Worm (Caenorhabditis elegans): ENCODE measurements around the gene tbc-6.

Gene tbc-6

ce11 chrII:6860043-6860442, 12.1 kb downstream of the tbc-6 start:
- TF ChIP-seq ama-1 (optimal IDR thresholded peaks at IDR 0.05) (no peak), fkh-10 (GFP tag; optimal IDR thresholded peaks at IDR 0.05) (no peak), nhr-20 (tag; optimal IDR thresholded peaks at IDR 0.05) (no peak), lin-13 (GFP tag; optimal IDR thresholded peaks at IDR 0.05) (no peak), hlh-4 (tag; optimal IDR thresholded peaks at IDR 0.05) (no peak), lin-39 (tag; optimal IDR thresholded peaks at IDR 0.05) (no peak), hpl-2 (GFP tag; optimal IDR thresholded peaks at IDR 0.05) (no peak), hlh-17 (GFP tag; optimal IDR thresholded peaks at IDR 0.05; ENCODE audit: borderline replicate concordance) (no peak), unc-98 (GFP tag; IDR thresholded peaks at IDR 0.05) (no peak), lin-15B (tag; optimal IDR thresholded peaks at IDR 0.05) (no peak), sox-4 (tag; optimal IDR thresholded peaks at IDR 0.05) (no peak), ces-1 (GFP tag; optimal IDR thresholded peaks at IDR 0.05) (no peak), nhr-85 (tag) (no peak), pax-3 (tag; optimal IDR thresholded peaks at IDR 0.05) (no peak), sptf-1 (tag; optimal IDR thresholded peaks at IDR 0.05) (no peak), jun-1 (tag; optimal IDR thresholded peaks at IDR 0.05) (no peak), dsc-1 (tag; optimal IDR thresholded peaks at IDR 0.05) (no peak), unc-30 (tag; optimal IDR thresholded peaks at IDR 0.05) (no peak)

- no peak for TF ChIP-seq mef-2 (tag; optimal IDR thresholded peaks at IDR 0.05)
- no peak for TF ChIP-seq C04F5.9 (tag; optimal IDR thresholded peaks at IDR 0.05)
- no peak for TF ChIP-seq blmp-1 (tag; optimal IDR thresholded peaks at IDR 0.05)
- no peak for TF ChIP-seq dpl-1 (GFP tag; optimal IDR thresholded peaks at IDR 0.05)
- TF ChIP-seq unc-86 (tag; optimal IDR thresholded peaks at IDR 0.05), result no peak
- no peak for TF ChIP-seq tlp-1 (tag; optimal IDR thresholded peaks at IDR 0.05)
- TF ChIP-seq lin-14 (GFP tag; optimal IDR thresholded peaks at IDR 0.05), result no peak
- no peak for TF ChIP-seq nhr-77 (tag; optimal IDR thresholded peaks at IDR 0.05)
- TF ChIP-seq ceh-8 (GFP tag; optimal IDR thresholded peaks at IDR 0.05), result no peak
- no peak for TF ChIP-seq pqm-1 (tag; optimal IDR thresholded peaks at IDR 0.05)
- TF ChIP-seq irx-1 (tag; optimal IDR thresholded peaks at IDR 0.05), result no peak
Measured at ce11 chrII:6863652-6864051, 15.7 kb downstream of the tbc-6 start, which contains the start of gene aff-1. Gene aff-1, minus strand, starts transcription at chrII:6863752.

DNA sequence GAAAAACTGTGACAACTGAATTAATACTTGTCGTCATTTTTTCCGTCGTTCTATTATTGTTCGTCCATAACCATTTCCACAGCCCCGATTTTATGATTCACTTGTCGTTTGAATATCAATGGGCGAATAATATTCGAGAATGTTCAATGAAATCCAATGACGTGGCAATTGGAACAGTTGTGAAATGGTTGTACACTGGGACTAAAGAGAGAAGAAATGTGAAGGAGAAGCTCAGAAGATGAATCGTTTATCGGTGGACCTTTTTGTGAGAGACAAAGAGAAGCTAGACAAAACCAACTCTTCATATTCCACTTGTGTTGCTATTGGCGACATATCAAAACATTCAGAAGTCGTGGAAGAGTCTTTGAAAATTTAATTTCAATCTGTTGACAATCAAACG, 22.9 kb downstream of the tbc-6 start, which contains the start of gene clhm-1:
clhm-1 (minus strand) TSS at position 207 of the 400 bp plus-strand sequence.
- TF ChIP-seq rnt-1 (tag; optimal IDR thresholded peaks at IDR 0.05) (peak; percentile 24), mef-2 (tag; optimal IDR thresholded peaks at IDR 0.05) (no peak)

ce11 chrII:6872493-6872892, 24.6 kb downstream of the tbc-6 start, which contains the start of gene C44B7.5:
Gene C44B7.5, minus strand, starts transcription at chrII:6872593.
- TF ChIP-seq unc-130 (tag; optimal IDR thresholded peaks at IDR 0.05), result no peak
- TF ChIP-seq ztf-11 (tag; optimal IDR thresholded peaks at IDR 0.05), result no peak
- TF ChIP-seq fkh-10 (GFP tag; optimal IDR thresholded peaks at IDR 0.05), result no peak
- no peak for TF ChIP-seq ceh-63 (GFP tag; optimal IDR thresholded peaks at IDR 0.05)
- TF ChIP-seq sup-37 (GFP tag; optimal IDR thresholded peaks at IDR 0.05), result no peak
- no peak for TF ChIP-seq elt-3 (tag; optimal IDR thresholded peaks at IDR 0.05)
- TF ChIP-seq isw-1 (GFP tag; IDR thresholded peaks at IDR 0.05), result no peak

DNA sequence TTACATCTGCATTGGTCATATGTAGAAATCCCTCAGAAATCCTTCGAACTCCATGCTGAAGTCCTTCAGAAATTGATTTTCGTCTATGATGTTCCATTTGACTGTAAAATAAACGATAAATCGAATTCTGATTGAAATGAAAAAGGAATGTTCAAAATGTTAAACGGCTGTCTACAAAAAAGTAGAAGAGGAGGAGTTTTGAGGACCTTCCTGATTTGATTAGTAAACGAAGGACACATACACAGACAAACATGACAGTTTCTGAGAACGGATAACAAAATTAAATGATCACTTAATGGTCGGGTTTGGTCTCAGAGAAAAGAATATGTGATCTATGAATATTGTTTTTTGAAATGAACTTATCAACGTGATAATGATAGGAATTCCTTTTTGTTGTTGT, 29.0 kb downstream of the tbc-6 start, which contains the start of gene slc-36.5:
slc-36.5 (minus strand) TSS at position 101 of the 400 bp plus-strand sequence.
- TF ChIP-seq lin-14 (GFP tag; optimal IDR thresholded peaks at IDR 0.05), result peak; percentile 13
- no peak for TF ChIP-seq nhr-85 (tag)
- TF ChIP-seq elt-3 (tag; optimal IDR thresholded peaks at IDR 0.05), result peak in 1 of 6 experiments; percentile 53

All from whole organism, L1 larva.